Worm (Caenorhabditis elegans): ENCODE measurements around the gene T19D2.3.

The T19D2.3 gene

DNA sequence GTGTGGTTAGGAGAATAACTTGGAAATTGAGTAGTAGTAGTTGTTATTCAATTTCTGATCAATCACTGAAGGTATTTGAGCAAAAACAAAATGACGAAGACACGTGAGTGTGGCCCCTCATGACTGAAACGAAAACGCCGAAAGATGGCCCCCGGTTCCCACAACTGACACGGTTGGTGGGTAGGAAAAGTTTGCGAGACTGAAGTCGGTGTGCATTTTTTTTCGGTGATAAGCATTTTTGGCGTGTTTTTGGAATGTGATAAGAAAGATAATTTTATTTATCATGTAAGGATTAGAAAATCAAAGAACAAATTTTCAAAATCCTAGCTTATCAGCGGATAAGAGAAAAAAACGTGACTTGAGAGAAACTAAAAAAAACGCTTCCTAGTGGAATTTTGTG is 5.0 kb downstream of the T19D2.3 start:
- no peak for TF ChIP-seq lin-13 (GFP tag; optimal IDR thresholded peaks at IDR 0.05)
- TF ChIP-seq fos-1 (tag; optimal IDR thresholded peaks at IDR 0.05), result peak; percentile 41
- peak; percentile 15 for TF ChIP-seq C34F6.9 (tag; optimal IDR thresholded peaks at IDR 0.05)
- TF ChIP-seq nhr-129 (tag; optimal IDR thresholded peaks at IDR 0.05), result peak; percentile 27

DNA sequence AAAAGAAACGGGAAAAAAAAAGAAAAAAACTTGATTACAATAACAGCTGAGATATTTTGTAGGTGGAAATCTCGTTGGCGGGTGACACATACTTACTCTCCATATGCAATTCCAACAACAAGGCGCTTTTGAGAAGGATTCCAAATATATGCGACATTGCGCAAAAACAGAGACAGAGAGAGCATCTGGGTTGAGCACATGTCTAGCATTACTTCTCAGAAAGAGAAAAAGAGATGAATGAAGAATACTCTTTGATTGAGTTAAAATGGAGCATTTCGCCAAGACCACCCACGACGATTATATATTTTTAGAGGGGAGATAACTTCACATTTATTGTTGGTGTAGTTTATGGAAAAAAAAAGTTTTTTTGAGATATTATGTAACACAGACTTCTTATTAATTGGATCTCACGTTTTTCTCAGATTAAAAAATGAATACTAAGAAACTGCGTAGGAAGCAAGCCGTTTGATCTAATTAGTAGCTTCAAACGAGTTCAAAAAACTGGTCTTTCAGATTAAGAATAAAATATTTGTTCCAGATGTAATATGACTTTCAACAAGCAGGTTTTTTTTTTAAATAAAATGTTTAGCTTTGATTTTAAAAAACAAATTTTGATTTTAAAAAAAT is 6.0 kb downstream of the T19D2.3 start:
- TF ChIP-seq unc-55 (GFP tag; optimal IDR thresholded peaks at IDR 0.05) (no peak), fos-1 (tag; optimal IDR thresholded peaks at IDR 0.05) (no peak), ZK546.5 (tag; optimal IDR thresholded peaks at IDR 0.05) (no peak), lsy-2 (tag; optimal IDR thresholded peaks at IDR 0.05) (peak in 1 of 2 experiments; percentile 29), mab-5 (tag; optimal IDR thresholded peaks at IDR 0.05) (no peak), lin-13 (GFP tag; optimal IDR thresholded peaks at IDR 0.05) (no peak), nhr-11 (tag; optimal IDR thresholded peaks at IDR 0.05) (no peak), blmp-1 (tag; optimal IDR thresholded peaks at IDR 0.05; ENCODE audit: insufficient read depth) (no peak), mdl-1 (tag; optimal IDR thresholded peaks at IDR 0.05) (no peak), nhr-21 (tag; optimal IDR thresholded peaks at IDR 0.05) (no peak), mbf-1 (tag; optimal IDR thresholded peaks at IDR 0.05) (no peak), Y55F3AM.14 (GFP tag; optimal IDR thresholded peaks at IDR 0.05) (no peak), nhr-25 (tag; optimal IDR thresholded peaks at IDR 0.05) (no peak), sma-9 (GFP tag; optimal IDR thresholded peaks at IDR 0.05) (peak; percentile 2), sma-9 (tag; optimal IDR thresholded peaks at IDR 0.05) (no peak), R02D3.7 (tag; optimal IDR thresholded peaks at IDR 0.05) (no peak), sma-3 (GFP tag; optimal IDR thresholded peaks at IDR 0.05) (no peak), elt-1 (tag; optimal IDR thresholded peaks at IDR 0.05) (no peak), nhr-77 (tag; optimal IDR thresholded peaks at IDR 0.05) (no peak), C34F6.9 (tag; optimal IDR thresholded peaks at IDR 0.05) (peak; percentile 11), nhr-12 (tag; optimal IDR thresholded peaks at IDR 0.05) (no peak), ceh-16 (tag; optimal IDR thresholded peaks at IDR 0.05) (no peak), crh-2 (tag; optimal IDR thresholded peaks at IDR 0.05) (peak; percentile 10), sem-4 (tag; optimal IDR thresholded peaks at IDR 0.05) (no peak), nhr-129 (tag; optimal IDR thresholded peaks at IDR 0.05) (peak; percentile 15)

DNA sequence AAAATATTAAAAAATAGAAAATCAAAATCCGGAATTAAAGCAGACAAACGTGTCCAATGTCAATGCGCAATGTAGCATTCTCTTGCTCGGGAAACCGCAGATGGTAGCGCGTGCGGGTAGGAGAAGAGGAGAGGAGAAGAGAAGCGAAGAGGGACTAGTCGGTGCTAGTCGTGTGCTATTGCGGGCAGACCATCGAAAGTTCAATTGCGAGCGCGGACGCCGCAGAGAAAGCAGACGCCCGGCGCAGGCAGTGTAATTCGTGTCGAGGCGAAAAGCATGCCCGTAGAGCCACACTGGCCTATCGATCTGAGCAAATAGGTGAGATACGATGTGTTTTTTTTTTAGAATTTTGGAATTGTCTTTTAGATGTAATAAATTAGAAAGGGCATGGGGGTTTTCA is 6.6 kb downstream of the T19D2.3 start:
- TF ChIP-seq mdl-1 (tag; optimal IDR thresholded peaks at IDR 0.05) (peak in 1 of 2 experiments; percentile 21), nhr-77 (tag; optimal IDR thresholded peaks at IDR 0.05) (no peak), mab-5 (tag; optimal IDR thresholded peaks at IDR 0.05) (peak; percentile 29), F13H6.1 (tag; optimal IDR thresholded peaks at IDR 0.05) (peak; percentile 75), nhr-129 (tag; optimal IDR thresholded peaks at IDR 0.05) (peak; percentile 70), lsy-2 (tag; optimal IDR thresholded peaks at IDR 0.05) (peak in 1 of 2 experiments; percentile 12), snpc-4 (tag; optimal IDR thresholded peaks at IDR 0.05) (no peak), C34F6.9 (tag; optimal IDR thresholded peaks at IDR 0.05) (peak; percentile 43), lin-13 (GFP tag; optimal IDR thresholded peaks at IDR 0.05) (no peak), lin-11 (tag; optimal IDR thresholded peaks at IDR 0.05) (peak; percentile 35), unc-55 (GFP tag; optimal IDR thresholded peaks at IDR 0.05) (peak; percentile 34), sma-9 (GFP tag; optimal IDR thresholded peaks at IDR 0.05) (peak; percentile 47), sma-9 (tag; optimal IDR thresholded peaks at IDR 0.05) (no peak), zag-1 (tag; optimal IDR thresholded peaks at IDR 0.05) (peak; percentile 32), crh-2 (tag; optimal IDR thresholded peaks at IDR 0.05) (peak; percentile 31), sem-4 (tag; optimal IDR thresholded peaks at IDR 0.05) (peak; percentile 3)

DNA sequence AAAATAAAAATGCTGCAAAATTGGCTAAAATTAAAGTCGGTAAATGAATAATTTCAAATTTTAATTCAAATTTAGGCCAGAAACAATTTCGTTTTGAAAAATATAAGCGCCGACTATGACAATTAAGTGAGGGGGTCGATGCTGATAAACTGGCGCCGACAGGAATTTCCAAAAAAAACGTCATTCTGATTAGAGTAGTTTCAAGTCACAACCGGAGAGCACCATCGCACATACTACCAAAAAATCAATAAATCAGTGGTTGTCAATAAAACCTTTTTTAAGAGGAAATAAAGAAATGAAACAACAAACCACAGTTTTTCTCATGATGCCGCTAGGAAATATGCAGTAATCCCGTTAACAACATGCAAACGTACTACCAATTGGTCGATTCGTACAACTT is 10.0 kb downstream of the T19D2.3 start:
- TF ChIP-seq egl-27 (tag; optimal IDR thresholded peaks at IDR 0.05) (no peak), fos-1 (tag; optimal IDR thresholded peaks at IDR 0.05) (peak; percentile 49), ztf-11 (tag; optimal IDR thresholded peaks at IDR 0.05) (no peak), crh-2 (tag; optimal IDR thresholded peaks at IDR 0.05) (no peak)

DNA sequence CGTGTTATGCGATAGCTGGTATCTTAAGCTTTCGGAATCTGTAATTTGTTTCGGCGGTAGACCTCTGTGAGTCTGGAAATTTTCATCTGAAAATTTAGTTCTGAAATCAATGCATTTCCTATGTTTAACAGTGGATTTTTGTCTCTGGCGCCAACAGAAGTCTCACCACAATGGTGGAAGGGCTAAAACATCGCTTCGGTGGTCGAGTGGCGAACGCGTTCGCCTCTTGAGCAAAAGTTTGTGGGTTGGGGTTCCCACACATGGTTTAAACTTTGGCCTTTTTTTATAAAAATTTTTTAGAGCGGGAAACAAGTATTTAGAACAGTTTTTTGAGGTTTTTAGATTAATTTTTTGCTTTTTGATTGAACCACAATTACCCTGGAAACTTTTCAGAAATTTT is 10.7 kb downstream of the T19D2.3 start:
- TF ChIP-seq unc-55 (GFP tag; optimal IDR thresholded peaks at IDR 0.05) (no peak), skn-1 (tag; optimal IDR thresholded peaks at IDR 0.05) (no peak), unc-62 (GFP tag; optimal IDR thresholded peaks at IDR 0.05) (no peak), nhr-77 (tag; optimal IDR thresholded peaks at IDR 0.05) (no peak), ceh-16 (tag; optimal IDR thresholded peaks at IDR 0.05) (no peak), elt-1 (tag; optimal IDR thresholded peaks at IDR 0.05) (no peak), mab-5 (tag; optimal IDR thresholded peaks at IDR 0.05) (no peak), nhr-10 (tag; optimal IDR thresholded peaks at IDR 0.05) (no peak), aly-2 (tag; optimal IDR thresholded peaks at IDR 0.05) (no peak), nhr-21 (tag; optimal IDR thresholded peaks at IDR 0.05) (no peak), zag-1 (tag; optimal IDR thresholded peaks at IDR 0.05) (no peak), sma-3 (GFP tag; optimal IDR thresholded peaks at IDR 0.05) (no peak), fos-1 (tag; optimal IDR thresholded peaks at IDR 0.05) (no peak), lin-39 (tag; optimal IDR thresholded peaks at IDR 0.05) (no peak)
